Worm (Caenorhabditis elegans) whole organism, L2 larva: ENCODE data around the gene msp-113.

Source experiments
- C34F6.9 ChIP-seq: fragments of 150-350 bp; optimal IDR thresholded peaks from 2 replicates; lab custom pipeline; 2014; ENCODE audit warnings: missing biosample characterization, missing genetic modification characterization
- F13H6.1 ChIP-seq: sonication (generic microtip); optimal IDR thresholded peaks from 2 replicates; lab custom pipeline; 2016; ENCODE audit warnings: missing genetic modification characterization, missing compliant biosample characterization
- Y55F3AM.14 ChIP-seq: fragments of 200-800 bp; sonication (Bioruptor generic); optimal IDR thresholded peaks from 2 replicates; lab custom pipeline; 2018; ENCODE audit warnings: mild to moderate bottlenecking, missing genetic modification characterization, missing compliant biosample characterization
- ZK546.5 ChIP-seq: sonication (generic microtip); optimal IDR thresholded peaks from 2 replicates; lab custom pipeline; 2017; ENCODE audit warnings: missing biosample characterization, missing genetic modification characterization
- alr-1 ChIP-seq: fragments of 150-350 bp; optimal IDR thresholded peaks from 2 replicates; lab custom pipeline; 2014; ENCODE audit warnings: missing biosample characterization, missing genetic modification characterization
- blmp-1 ChIP-seq: sonication (generic microtip); optimal IDR thresholded peaks from 2 replicates; lab custom pipeline; 2017; ENCODE audit warnings: missing genetic modification characterization, mild to moderate bottlenecking, missing compliant biosample characterization, antibody characterized with exemption, moderate library complexity; ENCODE audit not compliant: insufficient read depth
- crh-2 ChIP-seq: sonication (generic microtip); optimal IDR thresholded peaks from 2 replicates; lab custom pipeline; 2017; ENCODE audit warnings: missing biosample characterization, missing genetic modification characterization
- dmd-4 ChIP-seq: sonication (generic microtip); optimal IDR thresholded peaks from 2 replicates; lab custom pipeline; 2017; ENCODE audit warnings: missing biosample characterization, missing genetic modification characterization
- egl-27 ChIP-seq: sonication (generic microtip); optimal IDR thresholded peaks from 3 replicates; lab custom pipeline; 2017; ENCODE audit warnings: missing biosample characterization, missing genetic modification reagents, missing genetic modification characterization
- elt-1 ChIP-seq: fragments of 150-350 bp; optimal IDR thresholded peaks from 2 replicates; lab custom pipeline; 2014; ENCODE audit warnings: missing biosample characterization, missing genetic modification characterization
- elt-3 ChIP-seq: sonication (generic microtip); optimal IDR thresholded peaks from 2 replicates; lab custom pipeline; 2017; ENCODE audit warnings: missing biosample characterization, missing genetic modification characterization
- fos-1 ChIP-seq: fragments of 150-350 bp; optimal IDR thresholded peaks from 2 replicates; lab custom pipeline; 2014; ENCODE audit warnings: missing biosample characterization, missing genetic modification characterization
- gmeb-1 ChIP-seq: fragments of 150-350 bp; optimal IDR thresholded peaks from 2 replicates; lab custom pipeline; 2014; ENCODE audit warnings: missing biosample characterization, missing genetic modification characterization
- lin-11 ChIP-seq: fragments of 150-350 bp; sonication (generic microtip); optimal IDR thresholded peaks from 2 replicates; lab custom pipeline; 2014; ENCODE audit warnings: missing biosample characterization, missing genetic modification characterization, inconsistent platforms, mixed read lengths
- lin-13 ChIP-seq: fragments of 150-350 bp; optimal IDR thresholded peaks from 2 replicates; lab custom pipeline; 2014; ENCODE audit warnings: missing biosample characterization, missing genetic modification reagents, missing genetic modification characterization
- lsy-2 ChIP-seq, 2 experiments: fragments of 150-350 bp in 1 of 2; sonication (generic microtip) in 1 of 2; optimal IDR thresholded peaks; 2 replicates each; lab custom pipeline; 2014 to 2017; ENCODE audit warnings: missing biosample characterization in 2 of 2, missing genetic modification characterization in 2 of 2
- mab-5 ChIP-seq: fragments of 150-350 bp; optimal IDR thresholded peaks from 2 replicates; lab custom pipeline; 2014; ENCODE audit warnings: missing biosample characterization, missing genetic modification characterization
- mbf-1 ChIP-seq: sonication (generic microtip); optimal IDR thresholded peaks from 2 replicates; lab custom pipeline; 2017; ENCODE audit warnings: missing biosample characterization, missing genetic modification characterization
- mdl-1 ChIP-seq, 2 experiments: fragments of 150-350 bp in 1 of 2; sonication (generic microtip) in 1 of 2; optimal IDR thresholded peaks; 2 replicates each; lab custom pipeline; 2017; ENCODE audit warnings: missing biosample characterization in 2 of 2, missing genetic modification characterization in 2 of 2
- nhr-10 ChIP-seq: sonication (generic microtip); optimal IDR thresholded peaks from 2 replicates; lab custom pipeline; 2017; ENCODE audit warnings: missing biosample characterization, missing genetic modification characterization
- nhr-11 ChIP-seq: fragments of 150-350 bp; optimal IDR thresholded peaks from 2 replicates; lab custom pipeline; 2014; ENCODE audit warnings: missing biosample characterization, missing genetic modification characterization
- nhr-12 ChIP-seq: fragments of 150-350 bp; optimal IDR thresholded peaks from 2 replicates; lab custom pipeline; 2014; ENCODE audit warnings: missing biosample characterization, missing genetic modification characterization
- nhr-129 ChIP-seq: fragments of 150-350 bp; optimal IDR thresholded peaks from 2 replicates; lab custom pipeline; 2014; ENCODE audit warnings: missing biosample characterization, missing genetic modification characterization
- nhr-21 ChIP-seq: fragments of 150-350 bp; optimal IDR thresholded peaks from 2 replicates; lab custom pipeline; 2014; ENCODE audit warnings: missing biosample characterization, missing genetic modification characterization
- nhr-23 ChIP-seq: fragments of 150-350 bp; optimal IDR thresholded peaks from 2 replicates; lab custom pipeline; 2014; ENCODE audit warnings: missing biosample characterization, missing genetic modification reagents, missing genetic modification characterization
- nhr-237 ChIP-seq: fragments of 150-350 bp; optimal IDR thresholded peaks from 2 replicates; lab custom pipeline; 2014; ENCODE audit warnings: missing biosample characterization, missing genetic modification characterization
- nhr-25 ChIP-seq: fragments of 150-350 bp; sonication (generic microtip); optimal IDR thresholded peaks from 3 replicates; lab custom pipeline; 2014; ENCODE audit warnings: missing biosample characterization, missing genetic modification characterization
- nhr-6 ChIP-seq: fragments of 150-350 bp; optimal IDR thresholded peaks from 2 replicates; lab custom pipeline; 2014; ENCODE audit warnings: missing biosample characterization, missing genetic modification characterization
- nhr-77 ChIP-seq: fragments of 150-350 bp; optimal IDR thresholded peaks from 2 replicates; lab custom pipeline; 2014; ENCODE audit warnings: missing biosample characterization, missing genetic modification characterization
- peb-1 ChIP-seq: fragments of 150-350 bp; optimal IDR thresholded peaks from 2 replicates; lab custom pipeline; 2014; ENCODE audit warnings: missing biosample characterization, missing genetic modification characterization
- sem-4 ChIP-seq: fragments of 150-350 bp; optimal IDR thresholded peaks from 2 replicates; lab custom pipeline; 2014; ENCODE audit warnings: missing biosample characterization, missing genetic modification reagents, missing genetic modification characterization
- sma-3 ChIP-seq: sonication (generic microtip); optimal IDR thresholded peaks from 2 replicates; lab custom pipeline; 2016; ENCODE audit warnings: missing genetic modification reagents, missing genetic modification characterization, missing compliant biosample characterization
- sma-9 ChIP-seq, 2 experiments: fragments of 150-350 bp in 1 of 2; sonication (generic microtip) in 1 of 2; optimal IDR thresholded peaks; 2 replicates each; lab custom pipeline; 2014 to 2016; ENCODE audit warnings: missing genetic modification characterization in 2 of 2, mild to moderate bottlenecking in 1 of 2, missing biosample characterization in 1 of 2, missing compliant biosample characterization in 1 of 2, missing genetic modification reagents in 1 of 2, moderate library complexity in 1 of 2
- snpc-4 ChIP-seq: fragments of 150-350 bp; optimal IDR thresholded peaks from 2 replicates; lab custom pipeline; 2014; ENCODE audit warnings: missing biosample characterization, missing genetic modification characterization
- unc-39 ChIP-seq: fragments of 150-350 bp; optimal IDR thresholded peaks from 2 replicates; lab custom pipeline; 2014; ENCODE audit warnings: missing biosample characterization, missing genetic modification characterization
- unc-55 ChIP-seq: fragments of 150-350 bp; sonication (generic microtip); optimal IDR thresholded peaks from 3 replicates; lab custom pipeline; 2014; ENCODE audit warnings: missing biosample characterization, missing genetic modification reagents, missing genetic modification characterization
- unc-62 ChIP-seq: fragments of 150-350 bp; optimal IDR thresholded peaks from 2 replicates; lab custom pipeline; 2014; ENCODE audit warnings: missing biosample characterization, missing genetic modification reagents, missing genetic modification characterization
- zag-1 ChIP-seq: fragments of 150-350 bp; optimal IDR thresholded peaks from 2 replicates; lab custom pipeline; 2014; ENCODE audit warnings: missing biosample characterization, missing genetic modification characterization
- ztf-4 ChIP-seq: fragments of 150-350 bp; optimal IDR thresholded peaks from 2 replicates; lab custom pipeline; 2014; ENCODE audit warnings: missing biosample characterization, missing genetic modification characterization

Gene msp-113

ce11 chrIV:5334518-5334917 lies 36.8 kb downstream of the msp-113 start:
- TF ChIP-seq zag-1 (tag; lab: Kevin White, UChicago) (no peak), nhr-11 (tag; lab: Kevin White, UChicago) (no peak), peb-1 (tag; lab: Kevin White, UChicago) (no peak), fos-1 (peak; percentile 55), nhr-25 (peak; percentile 26), sma-3 (GFP tag; lab: Kevin White, UChicago) (peak; percentile 38), crh-2 (tag; lab: Kevin White, UChicago) (peak; percentile 69), Y55F3AM.14 (peak; percentile 19), mab-5 (tag; lab: Kevin White, UChicago) (peak; percentile 27), nhr-129 (tag; lab: Kevin White, UChicago) (no peak), C34F6.9 (tag; lab: Kevin White, UChicago) (peak; percentile 48), unc-55 (GFP tag; lab: Kevin White, UChicago) (peak; percentile 53), snpc-4 (tag; lab: Kevin White, UChicago) (no peak), F13H6.1 (tag; lab: Kevin White, UChicago) (peak; percentile 32), lsy-2 (tag; optimal IDR thresholded peaks at IDR 0.05; lab: Kevin White, UChicago) (peak; percentile 39 to 61), unc-39 (tag; lab: Kevin White, UChicago) (no peak), nhr-21 (tag; lab: Kevin White, UChicago) (peak; percentile 11), lin-13 (peak; percentile 44), gmeb-1 (peak; percentile 37), nhr-6 (tag; lab: Kevin White, UChicago) (no peak), sma-9 (GFP tag; optimal IDR thresholded peaks at IDR 0.05; lab: Kevin White, UChicago) (peak; percentile 58), sma-9 (tag; optimal IDR thresholded peaks at IDR 0.05; lab: Kevin White, UChicago) (no peak)

- TF ChIP-seq gmeb-1 (no peak), mbf-1 (no peak), nhr-77 (tag; lab: Kevin White, UChicago) (no peak), sma-3 (GFP tag; lab: Kevin White, UChicago) (peak; percentile 18), F13H6.1 (tag; lab: Kevin White, UChicago) (no peak), unc-55 (GFP tag; lab: Kevin White, UChicago) (no peak), nhr-10 (tag; lab: Kevin White, UChicago) (no peak), dmd-4 (no peak), lin-11 (tag; lab: Kevin White, UChicago) (no peak), C34F6.9 (tag; lab: Kevin White, UChicago) (no peak), sem-4 (tag; lab: Kevin White, UChicago) (no peak), nhr-23 (no peak), elt-1 (tag; lab: Kevin White, UChicago) (no peak), unc-62 (no peak), ZK546.5 (tag; lab: Kevin White, UChicago) (no peak), alr-1 (tag; lab: Kevin White, UChicago) (no peak), lsy-2 (tag; optimal IDR thresholded peaks at IDR 0.05; lab: Kevin White, UChicago) (no peak), peb-1 (tag; lab: Kevin White, UChicago) (no peak), nhr-25 (peak; percentile 4), blmp-1 (tag; lab: Kevin White, UChicago) (peak; percentile 3), nhr-237 (tag; lab: Kevin White, UChicago) (no peak), Y55F3AM.14 (no peak), nhr-12 (tag; lab: Kevin White, UChicago) (no peak), sma-9 (GFP tag; optimal IDR thresholded peaks at IDR 0.05; lab: Kevin White, UChicago) (peak; percentile 8), sma-9 (tag; optimal IDR thresholded peaks at IDR 0.05; lab: Kevin White, UChicago) (no peak), ztf-4 (tag; lab: Kevin White, UChicago) (no peak), crh-2 (tag; lab: Kevin White, UChicago) (peak; percentile 4)
Measured at ce11 chrIV:5337649-5338048, 39.9 kb downstream of the msp-113 start.

- no peak for TF ChIP-seq mdl-1 (tag; optimal IDR thresholded peaks at IDR 0.05; lab: Kevin White, UChicago)
- TF ChIP-seq sma-9 (GFP tag; optimal IDR thresholded peaks at IDR 0.05; lab: Kevin White, UChicago), result no peak
- TF ChIP-seq sma-9 (tag; optimal IDR thresholded peaks at IDR 0.05; lab: Kevin White, UChicago), result no peak
- TF ChIP-seq nhr-12 (tag; lab: Kevin White, UChicago), result no peak
- TF ChIP-seq nhr-23, result no peak
- TF ChIP-seq C34F6.9 (tag; lab: Kevin White, UChicago), result no peak
- TF ChIP-seq snpc-4 (tag; lab: Kevin White, UChicago), result no peak
- TF ChIP-seq gmeb-1, result no peak
- no peak for TF ChIP-seq unc-39 (tag; lab: Kevin White, UChicago)
- no peak for TF ChIP-seq ztf-4 (tag; lab: Kevin White, UChicago)
- no peak for TF ChIP-seq zag-1 (tag; lab: Kevin White, UChicago)
- no peak for TF ChIP-seq mab-5 (tag; lab: Kevin White, UChicago)
- no peak for TF ChIP-seq crh-2 (tag; lab: Kevin White, UChicago)
- TF ChIP-seq elt-3 (tag; lab: Kevin White, UChicago), result no peak
- TF ChIP-seq sem-4 (tag; lab: Kevin White, UChicago), result no peak
- no peak for TF ChIP-seq egl-27
- TF ChIP-seq, all 48 proteins: peak for 0
Measured at ce11 chrIV:5339255-5339654, 41.5 kb downstream of the msp-113 start, which contains the start of gene Y4C6B.2. Gene Y4C6B.2 (plus strand): TSS chrIV:5339574.
